Worm (Caenorhabditis elegans) whole organism, mixed stage, embryonic: ENCODE data around the gene dmsr-3.

Source experiments
- blmp-1 ChIP-seq: fragments of 150-350 bp; optimal IDR thresholded peaks from 2 replicates; lab custom pipeline; 2014; ENCODE audit warnings: missing biosample characterization, missing genetic modification characterization
- lin-13 ChIP-seq: fragments of 150-350 bp; optimal IDR thresholded peaks from 2 replicates; lab custom pipeline; 2014; ENCODE audit warnings: missing biosample characterization, missing genetic modification characterization
- lsy-2 ChIP-seq: fragments of 150-350 bp; optimal IDR thresholded peaks from 2 replicates; lab custom pipeline; 2014; ENCODE audit warnings: missing biosample characterization, missing genetic modification characterization

DNA sequence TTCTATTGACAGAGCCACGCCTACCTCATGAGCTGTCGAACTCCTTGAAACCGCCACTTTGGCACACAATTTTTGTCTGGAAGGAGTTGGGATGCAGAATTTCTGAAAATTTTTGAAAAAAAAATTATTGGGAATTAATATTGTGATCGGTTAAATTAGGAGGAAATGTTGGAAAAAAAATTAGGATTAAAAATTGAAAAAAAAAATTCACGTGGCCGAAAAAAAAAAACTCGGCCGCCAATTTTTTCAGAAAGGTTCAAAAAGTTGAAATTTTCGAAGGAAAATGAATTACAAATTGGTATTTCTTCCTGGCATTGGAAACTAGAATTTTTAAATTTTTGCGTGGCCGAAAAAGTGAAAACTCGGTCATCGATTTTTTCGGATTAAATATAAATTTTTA, at the start of gene dmsr-3:
- no peak for TF ChIP-seq lin-13 (tag; lab: Kevin White, UChicago)
- no peak for TF ChIP-seq lsy-2 (tag; lab: Kevin White, UChicago)
- TF ChIP-seq blmp-1 (tag; lab: Kevin White, UChicago) = no peak
